Worm (Caenorhabditis elegans): Measurements from ENCODE around the gene grl-4.

DNA sequence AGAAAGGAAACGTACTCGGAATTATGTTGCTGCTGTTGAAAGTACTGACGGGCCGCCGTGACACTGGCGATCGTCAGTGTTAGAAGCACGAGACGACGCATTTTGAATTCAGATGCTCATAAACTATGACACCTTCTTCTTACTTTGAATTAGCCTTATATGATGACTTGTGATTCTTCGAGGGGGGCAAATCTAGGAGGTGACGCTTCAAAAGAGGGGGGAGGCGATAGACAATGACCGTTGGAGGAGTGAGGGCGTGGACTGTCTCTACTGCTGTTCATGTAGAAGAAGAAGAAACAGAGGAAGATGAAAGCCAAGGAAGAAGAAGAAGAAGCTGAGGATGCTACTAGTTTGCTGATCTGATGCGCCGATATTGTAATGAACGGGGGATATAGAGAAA, 36.2 kb upstream of the grl-4 start, which contains the start of gene daf-42:
- TF ChIP-seq B0019.2 (GFP tag; conservative IDR thresholded peaks at IDR 0.05) (no peak), nfya-1 (tag; optimal IDR thresholded peaks at IDR 0.05; ENCODE audit: borderline replicate concordance, insufficient read depth) (no peak), nhr-90 (tag; optimal IDR thresholded peaks at IDR 0.05) (no peak), ceh-100 (GFP tag; IDR thresholded peaks at IDR 0.05) (no peak), egl-18 (GFP tag; IDR thresholded peaks at IDR 0.05) (no peak), snpc-4 (GFP tag; optimal IDR thresholded peaks at IDR 0.05) (no peak), snpc-4 (tag; optimal IDR thresholded peaks at IDR 0.05) (no peak)
